Fruit fly (Drosophila melanogaster) whole organism, pupa: Measurements from ENCODE around the gene CNPYb.

Source experiments
- CG10348 ChIP-seq: fragments of 200-800 bp; sonication (Bioruptor generic); IDR thresholded peaks from 2 replicates; pipeline ENCODE4 v1.3.6; 2022; ENCODE audit warnings: missing biosample characterization, missing genetic modification characterization
- CG12605 ChIP-seq: fragments of 200-800 bp; sonication (Bioruptor generic); IDR thresholded peaks from 2 replicates; pipeline ENCODE4 v1.3.6; 2022; ENCODE audit warnings: missing biosample characterization, missing genetic modification characterization
- CG13204 ChIP-seq: fragments of 200-800 bp; sonication (Bioruptor generic); optimal IDR thresholded peaks from 2 replicates; lab custom pipeline; 2018; ENCODE audit warnings: missing biosample characterization, mild to moderate bottlenecking, missing genetic modification characterization, moderate library complexity
- CG14655 ChIP-seq: fragments of 200-800 bp; sonication (Bioruptor generic); optimal IDR thresholded peaks from 3 replicates; lab custom pipeline; 2017; ENCODE audit warnings: mild to moderate bottlenecking, missing biosample characterization, missing genetic modification reagents, missing genetic modification characterization
- CG15710 ChIP-seq: fragments of 200-800 bp; sonication (Bioruptor generic); optimal IDR thresholded peaks from 2 replicates; lab custom pipeline; 2018; ENCODE audit warnings: missing biosample characterization, mild to moderate bottlenecking, missing genetic modification characterization, moderate library complexity
- CG17806 ChIP-seq: fragments of 200-800 bp; sonication (Bioruptor generic); optimal IDR thresholded peaks from 2 replicates; lab custom pipeline; 2018; ENCODE audit warnings: missing biosample characterization, mild to moderate bottlenecking, missing genetic modification characterization, moderate library complexity
- CG32121 ChIP-seq: fragments of 200-800 bp; sonication (Bioruptor generic); IDR thresholded peaks from 2 replicates; pipeline ENCODE4 v1.3.6; 2022; ENCODE audit warnings: missing biosample characterization, missing genetic modification characterization
- CG34367 ChIP-seq: fragments of 200-800 bp; sonication (Bioruptor generic); optimal IDR thresholded peaks from 2 replicates; lab custom pipeline; 2018; ENCODE audit warnings: missing biosample characterization, mild to moderate bottlenecking, missing genetic modification characterization
- CG4496 ChIP-seq: fragments of 200-800 bp; sonication (Bioruptor generic); IDR thresholded peaks from 3 replicates; pipeline ENCODE4 v1.3.6; 2022; ENCODE audit warnings: missing biosample characterization, missing genetic modification characterization
- CG8159 ChIP-seq: fragments of 200-800 bp; sonication (Bioruptor generic); optimal IDR thresholded peaks from 3 replicates; lab custom pipeline; 2018; ENCODE audit warnings: missing biosample characterization, mild to moderate bottlenecking, missing genetic modification characterization, moderate library complexity
- CG8301 ChIP-seq: fragments of 200-800 bp; sonication (Bioruptor generic); optimal IDR thresholded peaks from 2 replicates; lab custom pipeline; 2018; ENCODE audit warnings: missing biosample characterization, mild to moderate bottlenecking, missing genetic modification characterization
- CG9948 ChIP-seq: fragments of 200-800 bp; sonication (Bioruptor generic); optimal IDR thresholded peaks from 2 replicates; lab custom pipeline; 2018; ENCODE audit warnings: missing biosample characterization, mild to moderate bottlenecking, missing genetic modification characterization, moderate library complexity
- D1 ChIP-seq: fragments of 200-800 bp; sonication (Bioruptor generic); optimal IDR thresholded peaks from 2 replicates; lab custom pipeline; 2018; ENCODE audit warnings: missing biosample characterization, mild to moderate bottlenecking, missing genetic modification characterization, moderate library complexity
- EcR ChIP-seq: fragments of 200-800 bp; sonication (Bioruptor generic); optimal IDR thresholded peaks from 3 replicates; lab custom pipeline; 2019; ENCODE audit warnings: missing biosample characterization, missing genetic modification characterization, mild to moderate bottlenecking, moderate library complexity, missing genetic modification reagents
- Ets98B ChIP-seq: fragments of 200-800 bp; sonication (Bioruptor generic); IDR thresholded peaks from 2 replicates; pipeline ENCODE4 v1.3.6; 2022; ENCODE audit warnings: missing biosample characterization, missing genetic modification characterization
- Pif1A ChIP-seq: fragments of 200-800 bp; sonication (Bioruptor generic); optimal IDR thresholded peaks from 3 replicates; lab custom pipeline; 2016; ENCODE audit warnings: missing biosample characterization, missing genetic modification characterization
- Pif1B ChIP-seq: fragments of 200-800 bp; sonication (Bioruptor generic); optimal IDR thresholded peaks from 3 replicates; lab custom pipeline; 2016; ENCODE audit warnings: missing biosample characterization, missing genetic modification characterization
- Snoo ChIP-seq: fragments of 200-800 bp; sonication (Bioruptor generic); optimal IDR thresholded peaks from 3 replicates; lab custom pipeline; 2017; ENCODE audit warnings: missing biosample characterization, mild to moderate bottlenecking, missing genetic modification characterization, inconsistent platforms
- fd96Ca ChIP-seq: fragments of 200-800 bp; sonication (Bioruptor generic); IDR thresholded peaks from 3 replicates; pipeline ENCODE4 v1.3.6; 2022; ENCODE audit warnings: missing biosample characterization, missing genetic modification characterization
- gl ChIP-seq: fragments of 200-800 bp; sonication (Bioruptor generic); optimal IDR thresholded peaks from 2 replicates; lab custom pipeline; 2018; ENCODE audit warnings: missing biosample characterization, mild to moderate bottlenecking, missing genetic modification characterization
- rn ChIP-seq: fragments of 200-800 bp; sonication (Bioruptor generic); IDR thresholded peaks from 2 replicates; pipeline ENCODE4 v1.3.6; 2022; ENCODE audit warnings: missing biosample characterization, missing genetic modification characterization

CNPYb gene

dm6 chr3L:19089120-19089519 lies 6.9 kb downstream of the CNPYb start:
- TF ChIP-seq CG10348 (GFP tag; lab: Robert Waterston, UW) = no peak
- no peak for TF ChIP-seq CG4496 (GFP tag; lab: Robert Waterston, UW)
- no peak for TF ChIP-seq CG8159 (tag; lab: Kevin White, UChicago)
- no peak for TF ChIP-seq Pif1A (GFP tag; lab: Kevin White, UChicago)
- no peak for TF ChIP-seq EcR (GFP tag; lab: Kevin White, UChicago)
- TF ChIP-seq Snoo = no peak
- TF ChIP-seq fd96Ca = no peak
- no peak for TF ChIP-seq CG8301 (tag; lab: Kevin White, UChicago)
- no peak for TF ChIP-seq CG9948
- TF ChIP-seq gl (tag; lab: Kevin White, UChicago) = no peak
- no peak for TF ChIP-seq CG34367
- TF ChIP-seq Ets98B (GFP tag; lab: Robert Waterston, UW) = no peak
- TF ChIP-seq CG32121 (GFP tag; lab: Robert Waterston, UW) = no peak
- no peak for TF ChIP-seq D1 (tag; lab: Kevin White, UChicago)
- no peak for TF ChIP-seq CG13204 (GFP tag; lab: Kevin White, UChicago)
- TF ChIP-seq rn (GFP tag; lab: Robert Waterston, UW) = no peak

DNA sequence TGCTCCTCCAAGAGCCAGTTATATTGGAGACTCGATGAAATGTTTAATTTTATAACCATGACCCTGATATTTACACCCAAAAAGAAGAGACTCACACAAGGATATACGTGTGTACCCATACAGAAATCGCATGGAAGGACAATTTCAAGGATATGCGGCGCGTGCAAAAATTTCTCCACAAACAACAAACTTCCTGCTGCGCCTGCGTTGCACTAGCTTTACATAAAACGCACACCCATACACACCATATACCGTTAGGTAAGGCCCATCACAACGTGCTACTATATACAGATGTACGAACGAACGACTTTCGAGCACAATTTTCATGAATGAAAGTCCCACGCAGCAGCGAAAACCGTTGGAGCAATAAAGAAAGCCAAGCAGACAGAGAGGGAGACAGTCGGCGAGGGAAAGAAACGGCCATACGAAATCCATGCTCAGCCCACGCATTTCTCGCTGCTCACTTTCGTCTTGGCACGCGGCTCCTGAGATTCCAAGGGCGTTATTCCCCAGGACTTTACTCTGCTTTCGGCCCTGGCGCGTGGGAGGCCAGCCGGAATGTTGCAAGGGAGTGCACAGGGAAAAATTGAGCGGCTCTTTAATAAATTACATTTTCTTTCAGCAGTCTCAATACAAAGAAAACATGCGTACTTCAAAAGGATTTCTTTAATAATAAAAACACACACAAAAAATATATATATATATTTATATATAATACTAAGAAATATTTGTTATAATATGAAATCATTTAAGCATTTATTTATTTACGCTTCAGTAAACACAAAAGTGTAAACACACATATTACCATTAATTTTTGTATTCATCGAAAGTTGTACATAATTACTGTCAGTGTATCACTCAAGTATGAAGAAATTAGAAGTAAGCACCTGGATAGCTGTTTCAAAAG lies 8.4 kb downstream of the CNPYb start:
- TF ChIP-seq CG14655 (GFP tag; lab: Kevin White, UChicago) = peak; percentile 28
- peak; percentile 64 for TF ChIP-seq CG8159 (tag; lab: Kevin White, UChicago)
- peak; percentile 45 for TF ChIP-seq CG13204 (GFP tag; lab: Kevin White, UChicago)
- peak; percentile 37 for TF ChIP-seq CG15710
- TF ChIP-seq Snoo = peak; percentile 28
- peak; percentile 48 for TF ChIP-seq CG9948
- no peak for TF ChIP-seq rn (GFP tag; lab: Robert Waterston, UW)
- TF ChIP-seq CG17806 (tag; lab: Kevin White, UChicago) = peak; percentile 42
- no peak for TF ChIP-seq CG8301 (tag; lab: Kevin White, UChicago)
- TF ChIP-seq CG4496 (GFP tag; lab: Robert Waterston, UW) = peak; percentile 60; the same call in 1 of the 3 replicates

dm6 chr3L:19086364-19087200 lies 9.4 kb downstream of the CNPYb start, which contains the start of gene Mkp3:
Gene Mkp3, minus strand, starts transcription at chr3L:19086426.
- TF ChIP-seq rn (GFP tag; lab: Robert Waterston, UW) (peak; percentile 81), CG4496 (GFP tag; lab: Robert Waterston, UW) (peak; percentile 93), CG13204 (GFP tag; lab: Kevin White, UChicago) (peak; percentile 75), CG8159 (tag; lab: Kevin White, UChicago) (peak; percentile 93), D1 (tag; lab: Kevin White, UChicago) (peak; percentile 79), CG17806 (tag; lab: Kevin White, UChicago) (peak; percentile 87), CG14655 (GFP tag; lab: Kevin White, UChicago) (peak; percentile 93), Pif1A (GFP tag; lab: Kevin White, UChicago) (peak; percentile 75), CG15710 (peak; percentile 91), CG9948 (peak; percentile 88), Pif1B (GFP tag; lab: Kevin White, UChicago) (peak; percentile 83), EcR (GFP tag; lab: Kevin White, UChicago) (peak; percentile 92), CG32121 (GFP tag; lab: Robert Waterston, UW) (peak; percentile 95), fd96Ca (peak; percentile 89), CG8301 (tag; lab: Kevin White, UChicago) (peak; percentile 90), CG12605 (GFP tag; lab: Robert Waterston, UW) (peak; percentile 85), CG34367 (peak; percentile 76), CG10348 (GFP tag; lab: Robert Waterston, UW) (peak; percentile 73; the same call in 1 of the 2 replicates), Snoo (peak; percentile 82), gl (tag; lab: Kevin White, UChicago) (peak; percentile 68), Ets98B (GFP tag; lab: Robert Waterston, UW) (peak; percentile 87)

DNA sequence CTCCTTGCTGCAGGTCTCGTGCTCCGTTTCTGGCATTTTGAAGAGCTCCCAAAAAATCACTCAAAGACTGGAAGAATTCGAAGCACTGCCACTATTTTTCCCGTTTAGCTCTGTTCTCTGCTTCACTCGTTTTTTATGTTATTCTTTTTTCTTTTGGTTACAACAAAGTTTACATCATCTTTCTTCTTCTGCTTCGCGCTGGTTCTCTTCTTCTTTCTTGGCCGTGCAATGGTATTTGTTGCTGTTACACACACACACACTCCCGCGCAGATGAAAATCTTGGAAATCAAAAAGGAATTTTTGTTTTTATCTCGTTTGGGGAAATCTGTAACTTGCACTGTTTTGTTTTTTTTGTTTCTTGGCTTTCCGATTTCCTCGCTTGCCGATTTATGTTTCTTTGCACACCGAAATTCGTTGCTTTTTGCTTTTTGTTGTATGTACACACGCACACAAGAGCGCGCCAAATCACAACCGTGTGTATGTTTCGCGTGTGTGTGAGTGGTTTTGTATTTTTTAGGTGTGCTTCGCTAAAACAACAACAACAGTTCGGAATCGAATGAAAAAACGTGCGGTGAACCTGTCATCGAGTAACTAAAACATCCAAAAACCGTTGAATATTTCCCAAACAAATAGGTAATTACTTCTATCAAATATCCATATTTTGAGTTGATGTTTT lies 10.2 kb downstream of the CNPYb start:
- TF ChIP-seq EcR (GFP tag; lab: Kevin White, UChicago) (no peak), gl (tag; lab: Kevin White, UChicago) (no peak), D1 (tag; lab: Kevin White, UChicago) (peak; percentile 36), CG14655 (GFP tag; lab: Kevin White, UChicago) (no peak), Pif1B (GFP tag; lab: Kevin White, UChicago) (no peak), CG8301 (tag; lab: Kevin White, UChicago) (no peak), rn (GFP tag; lab: Robert Waterston, UW) (no peak), CG4496 (GFP tag; lab: Robert Waterston, UW) (peak; percentile 6; the same call in 1 of the 3 replicates), CG8159 (tag; lab: Kevin White, UChicago) (no peak), CG9948 (no peak), CG15710 (no peak), CG12605 (GFP tag; lab: Robert Waterston, UW) (no peak; the same call in 1 of the 2 replicates), Snoo (no peak), CG32121 (GFP tag; lab: Robert Waterston, UW) (peak; percentile 42), Ets98B (GFP tag; lab: Robert Waterston, UW) (no peak), CG17806 (tag; lab: Kevin White, UChicago) (no peak), Pif1A (GFP tag; lab: Kevin White, UChicago) (no peak), CG10348 (GFP tag; lab: Robert Waterston, UW) (no peak), CG34367 (no peak), fd96Ca (0 out of 3 replicates have a peak, but pooled peaks have one; percentile 16), CG13204 (GFP tag; lab: Kevin White, UChicago) (peak; percentile 39)
